Fruit fly (Drosophila melanogaster) whole organism, adult: Measurements from ENCODE around the gene CG8319.

Experiments used
- CG11617 ChIP-seq: fragments of 200-800 bp; sonication (Bioruptor generic); optimal IDR thresholded peaks from 2 replicates; lab custom pipeline; 2017; ENCODE audit warnings: mild to moderate bottlenecking, missing biosample characterization, missing genetic modification reagents, missing genetic modification characterization
- CG12768 ChIP-seq: fragments of 200-800 bp; sonication (Bioruptor generic); optimal IDR thresholded peaks from 2 replicates; lab custom pipeline; 2017; ENCODE audit warnings: missing biosample characterization, missing genetic modification characterization, mild to moderate bottlenecking, moderate library complexity, missing genetic modification reagents
- CG14711 ChIP-seq: fragments of 200-800 bp; sonication (Bioruptor generic); optimal IDR thresholded peaks from 2 replicates; lab custom pipeline; 2018; ENCODE audit warnings: missing biosample characterization, mild to moderate bottlenecking, missing genetic modification characterization, moderate library complexity
- CG1620 ChIP-seq: fragments of 200-800 bp; sonication (Bioruptor generic); optimal IDR thresholded peaks from 2 replicates; lab custom pipeline; 2016; ENCODE audit warnings: missing biosample characterization, missing genetic modification characterization
- CG33017 ChIP-seq: fragments of 200-800 bp; sonication (Bioruptor generic); optimal IDR thresholded peaks from 2 replicates; lab custom pipeline; 2018; ENCODE audit warnings: missing biosample characterization, mild to moderate bottlenecking, missing genetic modification characterization, moderate library complexity
- CG5204 ChIP-seq: fragments of 200-800 bp; sonication (Bioruptor generic); optimal IDR thresholded peaks from 2 replicates; lab custom pipeline; 2016; ENCODE audit warnings: missing biosample characterization, missing genetic modification characterization
- CG7045 ChIP-seq: fragments of 200-800 bp; sonication (Bioruptor generic); optimal IDR thresholded peaks from 2 replicates; lab custom pipeline; 2017; ENCODE audit warnings: missing biosample characterization, mild to moderate bottlenecking, missing genetic modification characterization
- CG7101 ChIP-seq: fragments of 200-800 bp; sonication (Bioruptor generic); optimal IDR thresholded peaks from 2 replicates; lab custom pipeline; 2018; ENCODE audit warnings: missing biosample characterization, mild to moderate bottlenecking, missing genetic modification characterization, moderate library complexity
- Clk ChIP-seq: fragments of 200-800 bp; sonication (Bioruptor generic); optimal IDR thresholded peaks from 2 replicates; lab custom pipeline; 2017; ENCODE audit warnings: missing biosample characterization, missing genetic modification characterization
- Crg-1 ChIP-seq: fragments of 200-800 bp; sonication (Bioruptor generic); optimal IDR thresholded peaks from 2 replicates; lab custom pipeline; 2016; ENCODE audit warnings: missing biosample characterization, missing genetic modification characterization
- Hr96 ChIP-seq: fragments of 200-800 bp; sonication (Bioruptor generic); optimal IDR thresholded peaks from 2 replicates; lab custom pipeline; 2016; ENCODE audit warnings: missing biosample characterization, missing genetic modification characterization
- Mnt ChIP-seq: fragments of 200-800 bp; sonication (Bioruptor generic); optimal IDR thresholded peaks from 2 replicates; lab custom pipeline; 2016; ENCODE audit warnings: missing biosample characterization, mild to moderate bottlenecking, missing genetic modification characterization
- bab1 ChIP-seq: fragments of 200-800 bp; sonication (Bioruptor generic); optimal IDR thresholded peaks from 3 replicates; lab custom pipeline; 2019; ENCODE audit warnings: missing biosample characterization, mild to moderate bottlenecking, missing genetic modification characterization, moderate library complexity
- cic ChIP-seq: fragments of 200-800 bp; sonication (Bioruptor generic); optimal IDR thresholded peaks from 2 replicates; lab custom pipeline; 2017; ENCODE audit warnings: missing biosample characterization, mild to moderate bottlenecking, missing genetic modification characterization, moderate library complexity
- cnc ChIP-seq, 2 experiments: fragments of >200 bp; optimal IDR thresholded peaks; 2 replicates each; lab custom pipeline; 2017
- kay ChIP-seq: fragments of 200-800 bp; sonication (Bioruptor generic); peaks from one replicate; lab custom pipeline; 2016; ENCODE audit warnings: missing biosample characterization, missing genetic modification characterization, borderline replicate concordance
- ovo ChIP-seq: fragments of 200-800 bp; sonication (Bioruptor generic); optimal IDR thresholded peaks from 2 replicates; lab custom pipeline; 2016; ENCODE audit warnings: missing biosample characterization, missing genetic modification characterization
- pad ChIP-seq: fragments of 200-800 bp; sonication (Bioruptor generic); optimal IDR thresholded peaks from 3 replicates; lab custom pipeline; 2017; ENCODE audit warnings: missing biosample characterization, missing genetic modification characterization, mild to moderate bottlenecking, moderate library complexity, missing genetic modification reagents
- tj ChIP-seq: fragments of 200-800 bp; sonication (Bioruptor generic); optimal IDR thresholded peaks from 3 replicates; lab custom pipeline; 2017; ENCODE audit warnings: missing biosample characterization, mild to moderate bottlenecking, missing genetic modification characterization, moderate library complexity
- toe ChIP-seq: fragments of 200-800 bp; sonication (Bioruptor generic); optimal IDR thresholded peaks from 2 replicates; lab custom pipeline; 2016; ENCODE audit warnings: missing biosample characterization, missing genetic modification characterization

Gene CG8319

dm6 chr3R:9594251-9594581 lies 32.9 kb upstream of the CG8319 start:
- TF ChIP-seq tj (GFP tag; lab: Kevin White, UChicago) (no peak), CG11617 (GFP tag; lab: Kevin White, UChicago) (no peak), cic (GFP tag; lab: Kevin White, UChicago) (no peak), toe (no peak), CG5204 (GFP tag; lab: Kevin White, UChicago) (no peak), CG7101 (no peak), Mnt (GFP tag; lab: Kevin White, UChicago) (no peak), CG12768 (GFP tag; lab: Kevin White, UChicago) (no peak), Crg-1 (GFP tag; lab: Kevin White, UChicago) (no peak), ovo (no peak), bab1 (GFP tag; lab: Kevin White, UChicago) (no peak)

dm6 chr3R:9594839-9595238 lies 32.3 kb upstream of the CG8319 start:
- peak; percentile 4 for TF ChIP-seq tj (GFP tag; lab: Kevin White, UChicago)
- TF ChIP-seq CG11617 (GFP tag; lab: Kevin White, UChicago), result no peak

- no peak for TF ChIP-seq CG7101
- no peak for TF ChIP-seq CG5204 (GFP tag; lab: Kevin White, UChicago)
- no peak for TF ChIP-seq cnc (optimal IDR thresholded peaks at IDR 0.05; lab: Kevin White, UChicago)
- TF ChIP-seq pad (GFP tag; lab: Kevin White, UChicago), result no peak
- no peak for TF ChIP-seq bab1 (GFP tag; lab: Kevin White, UChicago)
- no peak for TF ChIP-seq CG1620 (GFP tag; lab: Kevin White, UChicago)
- TF ChIP-seq kay, result no peak
Observed at dm6 chr3R:9595681-9596357, 31.3 kb upstream of the CG8319 start.

dm6 chr3R:9596615-9597014 lies 30.5 kb upstream of the CG8319 start:
- no peak for TF ChIP-seq bab1 (GFP tag; lab: Kevin White, UChicago)
- no peak for TF ChIP-seq CG33017
- no peak for TF ChIP-seq CG12768 (GFP tag; lab: Kevin White, UChicago)
- no peak for TF ChIP-seq CG11617 (GFP tag; lab: Kevin White, UChicago)
- TF ChIP-seq tj (GFP tag; lab: Kevin White, UChicago), result no peak
- no peak for TF ChIP-seq Hr96 (GFP tag; lab: Kevin White, UChicago)
- TF ChIP-seq kay, result no peak
- no peak for TF ChIP-seq ovo
- TF ChIP-seq cic (GFP tag; lab: Kevin White, UChicago), result no peak

dm6 chr3R:9598099-9598498 lies 29.0 kb upstream of the CG8319 start:
- no peak for TF ChIP-seq Crg-1 (GFP tag; lab: Kevin White, UChicago)
- TF ChIP-seq CG1620 (GFP tag; lab: Kevin White, UChicago), result no peak
- no peak for TF ChIP-seq toe
- no peak for TF ChIP-seq cic (GFP tag; lab: Kevin White, UChicago)
- TF ChIP-seq CG11617 (GFP tag; lab: Kevin White, UChicago), result no peak
- TF ChIP-seq Mnt (GFP tag; lab: Kevin White, UChicago), result no peak
- no peak for TF ChIP-seq bab1 (GFP tag; lab: Kevin White, UChicago)
- no peak for TF ChIP-seq pad (GFP tag; lab: Kevin White, UChicago)
- no peak for TF ChIP-seq CG5204 (GFP tag; lab: Kevin White, UChicago)
- no peak for TF ChIP-seq cnc (optimal IDR thresholded peaks at IDR 0.05; lab: Kevin White, UChicago)
- no peak for TF ChIP-seq CG33017
- no peak for TF ChIP-seq CG7045 (GFP tag; lab: Kevin White, UChicago)
- TF ChIP-seq CG7101, result no peak
- TF ChIP-seq Hr96 (GFP tag; lab: Kevin White, UChicago), result no peak

dm6 chr3R:9600558-9600959 lies 26.6 kb upstream of the CG8319 start:
- no peak for TF ChIP-seq Hr96 (GFP tag; lab: Kevin White, UChicago)
- peak; percentile 82 for TF ChIP-seq CG33017
- peak; percentile 81 for TF ChIP-seq kay
- peak; percentile 54 for TF ChIP-seq ovo
- TF ChIP-seq cic (GFP tag; lab: Kevin White, UChicago), result peak; percentile 90
- TF ChIP-seq CG14711 (tag; lab: Kevin White, UChicago), result peak; percentile 44
- TF ChIP-seq tj (GFP tag; lab: Kevin White, UChicago), result peak; percentile 40
- TF ChIP-seq Mnt (GFP tag; lab: Kevin White, UChicago), result peak; percentile 44
- peak; percentile 77 for TF ChIP-seq CG7101
- TF ChIP-seq cnc (optimal IDR thresholded peaks at IDR 0.05; lab: Kevin White, UChicago), result no peak
- TF ChIP-seq CG1620 (GFP tag; lab: Kevin White, UChicago), result peak; percentile 6
- peak; percentile 37 for TF ChIP-seq bab1 (GFP tag; lab: Kevin White, UChicago)
- TF ChIP-seq Crg-1 (GFP tag; lab: Kevin White, UChicago), result peak; percentile 60
- TF ChIP-seq CG5204 (GFP tag; lab: Kevin White, UChicago), result no peak
- TF ChIP-seq CG12768 (GFP tag; lab: Kevin White, UChicago), result peak; percentile 83
- peak; percentile 90 for TF ChIP-seq CG7045 (GFP tag; lab: Kevin White, UChicago)
- peak; percentile 82 for TF ChIP-seq CG11617 (GFP tag; lab: Kevin White, UChicago)
- peak; percentile 56 for TF ChIP-seq pad (GFP tag; lab: Kevin White, UChicago)
- peak; percentile 58 for TF ChIP-seq Clk (GFP tag; lab: Kevin White, UChicago)
- TF ChIP-seq toe, result peak; percentile 49

- TF ChIP-seq ovo, result peak; percentile 15
- peak; percentile 33 for TF ChIP-seq tj (GFP tag; lab: Kevin White, UChicago)
- no peak for TF ChIP-seq Clk (GFP tag; lab: Kevin White, UChicago)
- no peak for TF ChIP-seq CG1620 (GFP tag; lab: Kevin White, UChicago)
- TF ChIP-seq pad (GFP tag; lab: Kevin White, UChicago), result no peak
- TF ChIP-seq Crg-1 (GFP tag; lab: Kevin White, UChicago), result no peak
- no peak for TF ChIP-seq toe
- peak; percentile 36 for TF ChIP-seq cic (GFP tag; lab: Kevin White, UChicago)
- no peak for TF ChIP-seq CG7045 (GFP tag; lab: Kevin White, UChicago)
- no peak for TF ChIP-seq CG33017
- TF ChIP-seq kay, result peak; percentile 12
- TF ChIP-seq Mnt (GFP tag; lab: Kevin White, UChicago), result no peak
- TF ChIP-seq CG11617 (GFP tag; lab: Kevin White, UChicago), result no peak
- peak; percentile 10 for TF ChIP-seq CG12768 (GFP tag; lab: Kevin White, UChicago)
- TF ChIP-seq bab1 (GFP tag; lab: Kevin White, UChicago), result no peak
- no peak for TF ChIP-seq CG5204 (GFP tag; lab: Kevin White, UChicago)
- TF ChIP-seq CG14711 (tag; lab: Kevin White, UChicago), result no peak
- TF ChIP-seq CG7101, result no peak
- TF ChIP-seq cnc (optimal IDR thresholded peaks at IDR 0.05; lab: Kevin White, UChicago), result no peak
- no peak for TF ChIP-seq Hr96 (GFP tag; lab: Kevin White, UChicago)
Observed at dm6 chr3R:9601949-9602348, 25.2 kb upstream of the CG8319 start.
